Worm (Caenorhabditis elegans) whole organism, L4/young adult: ENCODE data around the gene C17A2.2.
"Not testable (repeated sequence)": the region's sequence is repeated elsewhere in the genome, so short reads cannot be mapped to it uniquely, and the experiment has no call there.

Experiments used
- W03F9.2 ChIP-seq: fragments of 150-350 bp; optimal IDR thresholded peaks from 2 replicates; lab custom pipeline; 2014; ENCODE audit warnings: missing biosample characterization, missing genetic modification characterization
- dao-5 ChIP-seq: sonication (generic microtip); optimal IDR thresholded peaks from 2 replicates; lab custom pipeline; 2016; ENCODE audit warnings: missing genotype, missing genetic modification characterization, moderate library complexity, missing compliant biosample characterization
- him-1 ChIP-seq: sonication (generic microtip); optimal IDR thresholded peaks from 2 replicates; lab custom pipeline; 2016; ENCODE audit warnings: missing genotype, missing genetic modification reagents, missing genetic modification characterization, missing compliant biosample characterization

The C17A2.2 gene

DNA sequence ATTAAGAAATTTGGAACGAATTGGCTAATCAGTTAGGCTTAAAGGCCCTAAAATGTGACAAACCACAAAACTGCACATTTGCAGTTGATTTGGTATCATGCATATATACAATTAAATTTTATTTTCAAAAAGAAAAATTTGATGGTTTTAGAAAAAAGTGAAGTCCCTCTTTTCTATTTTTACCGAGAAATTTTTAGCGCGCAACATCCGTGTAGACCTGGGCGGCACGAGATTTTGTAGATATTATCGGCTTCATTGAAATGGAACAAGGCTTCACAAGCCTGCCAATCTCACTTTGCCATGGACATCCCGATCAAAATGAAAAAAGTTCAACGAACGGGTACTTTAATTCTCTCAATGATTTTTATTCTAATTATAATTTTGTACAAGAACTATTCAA lies at the start of gene C17A2.2:
C17A2.2 (plus strand) TSS at position 301 of the 400 bp plus-strand sequence.
- no peak for TF ChIP-seq him-1
- TF ChIP-seq W03F9.2: no peak
- TF ChIP-seq dao-5: no peak

DNA sequence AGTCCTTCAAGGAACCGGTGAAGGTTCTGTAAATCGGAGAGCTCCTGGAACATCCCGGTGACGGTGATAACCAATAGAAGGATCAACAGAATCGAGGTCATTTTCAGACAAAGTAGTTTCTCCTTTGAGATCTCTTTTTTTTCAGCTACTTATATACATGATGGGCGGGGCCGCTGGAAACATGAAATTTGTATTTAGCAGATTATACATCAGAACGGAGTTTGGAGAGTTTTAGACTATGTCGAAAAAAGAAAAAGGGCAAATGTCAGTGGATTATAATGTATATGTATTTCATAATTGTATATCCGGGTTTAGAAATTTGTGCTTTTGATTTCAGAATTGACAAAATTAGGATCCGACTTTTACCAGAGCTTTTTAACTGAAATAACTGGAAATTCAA lies 42.9 kb upstream of the C17A2.2 start, which contains the start of gene ins-32:
ins-32 (minus strand) TSS at position 101 of the 400 bp plus-strand sequence.
- TF ChIP-seq dao-5 (no peak), him-1 (no peak), W03F9.2 (no peak)

DNA sequence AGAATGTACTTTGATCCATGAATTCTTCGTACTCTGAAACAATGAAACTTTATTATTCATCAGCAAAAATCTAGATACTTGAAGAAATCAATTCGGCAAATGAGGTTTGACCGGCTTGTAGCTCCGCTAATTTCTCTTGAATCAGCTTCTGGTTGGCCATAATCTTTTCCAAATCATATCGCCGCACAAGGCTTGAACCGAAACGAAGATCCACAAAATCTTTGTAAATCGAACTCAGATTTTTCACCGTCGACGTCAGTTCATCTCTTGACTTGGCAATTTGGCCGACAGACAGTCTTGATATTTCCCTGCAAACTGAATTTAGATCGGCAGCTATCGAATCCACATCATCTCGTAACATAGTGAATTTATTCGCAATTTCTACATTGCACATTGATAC lies 40.6 kb upstream of the C17A2.2 start:
- TF ChIP-seq him-1: no peak
- no peak for TF ChIP-seq W03F9.2
- TF ChIP-seq dao-5: no peak

DNA sequence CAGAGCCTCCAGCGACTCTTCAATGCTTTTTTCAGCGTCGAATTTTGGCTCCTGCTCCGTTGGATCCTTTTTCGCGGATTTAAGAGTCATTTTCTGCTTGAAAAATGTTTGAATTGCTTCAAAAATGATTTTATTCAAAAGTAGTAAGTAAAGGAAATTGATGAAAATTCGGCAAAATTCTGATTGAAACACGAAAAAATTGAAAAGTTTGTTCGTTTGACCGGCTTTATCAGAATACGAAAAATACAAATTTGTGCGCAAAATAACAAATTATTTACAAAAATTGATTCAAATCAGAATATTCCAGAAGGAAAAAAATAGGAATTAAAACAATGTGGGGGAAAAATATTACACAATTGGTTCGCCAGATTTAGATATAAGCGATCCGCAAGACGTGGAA lies 39.2 kb upstream of the C17A2.2 start, which contains the start of gene F54D10.4:
F54D10.4 (minus strand) TSS at position 101 of the 400 bp plus-strand sequence.
- no peak for TF ChIP-seq him-1
- no peak for TF ChIP-seq W03F9.2
- TF ChIP-seq dao-5: no peak

DNA sequence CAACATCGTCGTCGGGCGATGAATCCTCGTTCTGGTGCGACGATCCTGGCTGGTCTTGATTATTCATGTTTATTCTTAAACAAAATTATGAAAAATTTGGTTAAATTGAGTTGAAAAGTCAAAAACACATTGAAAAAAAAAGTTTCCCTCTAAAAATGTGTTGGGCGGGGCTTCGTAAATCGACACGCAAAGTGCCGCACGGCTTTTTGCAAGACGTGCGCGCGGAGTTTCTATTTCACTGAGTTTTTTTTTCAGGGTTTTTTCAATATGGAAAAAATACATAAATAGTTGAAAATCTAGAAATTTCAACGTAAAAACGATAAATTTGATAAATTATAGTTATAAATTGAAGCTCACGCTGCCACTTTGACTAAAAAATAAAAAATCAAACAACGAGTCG lies 38.0 kb upstream of the C17A2.2 start, which contains the start of gene F54D10.5:
F54D10.5 (minus strand) TSS at position 74 of the 400 bp plus-strand sequence.
- TF ChIP-seq dao-5: no peak
- no peak for TF ChIP-seq him-1
- peak; percentile 83 for TF ChIP-seq W03F9.2

DNA sequence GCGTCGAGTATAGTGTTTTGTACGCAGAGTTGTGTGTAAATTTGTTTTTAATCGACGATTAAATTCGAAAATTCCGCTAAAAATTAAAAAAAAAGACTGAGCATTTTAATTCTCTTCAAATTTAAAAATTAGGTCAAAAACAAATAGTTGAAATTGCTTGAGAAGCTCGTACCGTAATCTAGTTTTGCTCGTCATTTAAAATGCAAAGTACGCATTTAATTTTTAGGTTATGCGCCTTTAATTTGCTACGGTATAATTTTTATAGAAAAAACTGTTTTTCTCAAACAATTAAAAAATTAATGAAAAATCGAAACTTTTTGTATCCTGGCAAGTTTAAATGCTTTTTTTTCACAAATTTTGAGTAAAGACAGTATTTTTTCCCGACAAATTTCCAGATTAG lies 37.5 kb upstream of the C17A2.2 start:
- no peak for TF ChIP-seq W03F9.2

DNA sequence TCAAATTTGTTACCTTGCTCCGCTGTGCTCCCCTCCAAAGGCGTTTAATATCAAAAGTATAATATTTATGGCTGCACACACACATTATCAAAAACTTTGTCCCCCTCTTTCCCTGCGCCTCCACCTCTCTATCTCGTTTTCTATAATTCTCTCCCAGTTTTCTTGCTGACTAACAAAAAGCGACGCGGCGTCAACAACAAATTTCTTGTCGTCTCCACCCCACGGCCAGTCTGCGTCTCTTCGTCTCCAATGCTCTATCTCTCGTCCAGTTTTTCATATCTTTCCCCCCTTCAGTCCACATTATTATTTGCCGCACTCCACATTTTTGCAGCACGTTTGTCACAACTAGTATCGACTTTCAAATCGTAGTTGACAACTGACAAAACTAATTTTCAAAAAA lies 35.6 kb upstream of the C17A2.2 start:
- TF ChIP-seq him-1: no peak
- TF ChIP-seq W03F9.2: no peak
- no peak for TF ChIP-seq dao-5

DNA sequence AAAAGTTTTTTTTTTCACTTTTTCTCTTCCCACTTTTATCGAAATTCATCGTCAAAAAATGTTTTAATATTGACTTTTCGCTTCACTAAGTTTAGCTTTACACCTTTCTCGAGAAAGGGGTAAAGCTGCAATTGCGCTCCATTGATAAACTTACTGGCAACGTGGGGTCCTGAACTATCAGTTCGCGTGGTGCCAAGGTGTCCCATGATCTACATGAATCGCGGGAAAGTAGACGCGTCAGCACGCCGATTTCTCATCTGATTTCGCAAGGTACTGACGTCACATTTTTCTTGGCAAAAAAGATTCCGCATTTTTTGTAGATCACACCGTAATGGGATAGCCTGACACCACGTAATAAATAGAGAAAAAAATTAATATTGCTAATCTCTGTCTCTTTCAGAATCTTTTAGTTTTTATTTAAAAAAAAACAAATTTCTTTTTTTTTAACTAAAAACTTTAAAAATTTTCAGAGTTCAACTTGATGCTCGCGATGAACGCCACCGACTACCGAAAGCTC lies 34.3 kb upstream of the C17A2.2 start, which contains the start of gene lido-15:
lido-15 (plus strand) TSS at position 467 of the 517 bp plus-strand sequence.
- TF ChIP-seq him-1 (no peak), W03F9.2 (no peak)

DNA sequence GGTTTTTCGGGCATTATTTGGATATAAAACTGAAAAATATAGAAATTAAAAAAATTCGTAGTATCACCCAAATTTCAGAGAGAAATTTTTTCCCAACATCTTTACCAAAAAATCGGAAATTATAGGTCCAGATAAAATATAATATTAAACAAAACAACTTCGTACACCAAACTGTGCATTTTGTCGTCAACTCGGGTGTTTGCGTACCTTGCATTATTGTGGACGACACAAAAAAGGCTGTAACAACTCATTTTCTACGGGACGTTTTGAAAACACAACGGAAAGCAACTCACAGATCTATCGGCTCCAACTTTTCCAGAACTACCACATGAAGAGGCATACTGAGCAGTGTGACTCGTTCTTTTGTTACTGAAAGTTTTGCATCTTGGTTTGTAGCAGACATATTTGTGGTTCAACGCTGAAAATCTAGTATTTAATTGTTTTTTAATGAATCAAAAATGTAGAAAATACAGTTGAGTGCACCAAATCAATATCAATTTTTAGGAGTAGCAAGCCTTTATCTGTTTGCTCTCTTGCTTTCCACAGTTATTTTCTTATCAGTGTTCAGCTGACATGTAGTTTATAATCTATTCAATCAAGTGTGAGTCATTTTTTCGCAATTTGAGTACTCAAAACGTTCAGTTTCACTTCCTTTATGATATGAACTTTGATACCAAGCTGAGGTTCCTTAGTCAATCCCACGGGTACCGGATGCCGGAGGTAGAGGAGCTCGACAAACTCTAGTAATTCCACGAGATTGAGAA lies 30.5 kb upstream of the C17A2.2 start:
- TF ChIP-seq W03F9.2 (no peak), dao-5 (no peak), him-1 (no peak)

DNA sequence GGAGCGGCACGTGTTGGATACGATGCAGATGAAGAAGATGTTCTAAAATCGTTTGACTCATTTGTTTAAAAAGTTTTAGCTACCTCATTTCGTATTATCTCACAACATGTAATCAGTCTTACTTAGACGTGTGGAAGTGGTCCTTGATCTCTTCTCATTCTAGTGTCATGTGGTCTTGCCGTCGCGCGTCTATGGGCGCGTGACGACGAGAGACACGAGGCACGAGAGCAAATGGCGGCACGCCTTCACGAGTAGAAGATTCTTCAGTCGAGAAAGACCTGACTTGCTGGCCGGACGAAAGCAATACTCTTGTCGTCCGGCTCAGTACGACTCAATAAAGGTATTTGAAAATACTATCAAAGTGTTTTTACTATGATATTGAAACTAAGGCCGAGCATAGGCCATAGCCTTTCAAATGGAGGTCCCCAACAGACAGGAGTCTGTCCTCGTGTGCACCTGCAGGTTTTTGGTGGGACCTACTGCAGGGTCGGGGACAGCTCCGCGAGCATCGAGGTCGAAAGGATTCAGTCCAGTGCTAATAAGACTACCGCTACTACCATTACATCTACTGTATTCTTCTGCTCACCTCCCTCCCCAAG lies 29.8 kb upstream of the C17A2.2 start, which contains the start of gene fbxa-24:
fbxa-24 (plus strand) TSS at position 276 of the 599 bp plus-strand sequence.
- not testable (repeated sequence) for TF ChIP-seq dao-5, W03F9.2, him-1

DNA sequence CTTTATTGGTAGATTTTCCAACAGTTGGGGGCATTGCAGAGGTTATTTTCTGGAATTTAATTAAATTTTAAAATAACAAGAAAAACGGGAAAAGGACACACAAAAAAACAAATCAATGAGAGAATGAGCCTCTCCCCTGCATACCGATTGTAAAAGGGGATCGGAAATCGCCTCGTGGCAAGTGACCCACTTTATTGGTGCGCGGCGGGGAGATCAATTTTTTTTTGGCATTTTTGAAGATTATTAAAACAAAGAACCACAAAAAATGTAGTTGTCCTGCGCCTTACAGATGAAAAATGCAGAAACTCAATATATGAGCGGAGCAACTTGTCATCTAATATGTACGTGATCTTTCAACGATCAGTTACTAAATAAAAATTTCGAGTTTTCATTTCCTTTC lies 24.9 kb upstream of the C17A2.2 start, which contains the start of gene F54D10.7:
F54D10.7 (minus strand) TSS at position 49 of the 400 bp plus-strand sequence.
- TF ChIP-seq dao-5: no peak
- TF ChIP-seq W03F9.2: no peak
- TF ChIP-seq him-1: no peak

DNA sequence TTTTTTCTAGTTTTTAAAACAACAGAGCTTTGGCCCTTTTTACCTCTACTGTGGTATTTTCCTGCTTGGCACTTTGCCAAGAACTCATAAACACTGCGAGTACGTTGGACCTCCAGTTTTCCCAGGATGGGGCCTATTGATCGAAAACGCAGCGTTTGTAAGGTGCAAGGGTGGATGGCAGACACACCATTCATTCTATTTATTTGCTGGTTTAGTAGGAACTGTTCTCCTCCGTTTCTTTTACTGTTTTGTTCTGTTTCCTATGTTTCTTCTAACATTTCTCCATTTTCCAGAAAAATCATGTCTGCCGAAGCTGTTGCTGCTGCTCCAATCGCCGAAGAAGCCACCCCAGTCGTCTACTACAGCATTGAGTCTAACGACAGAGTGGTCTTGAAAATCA lies 22.3 kb upstream of the C17A2.2 start, which contains the start of gene skr-15:
skr-15 (plus strand) TSS at position 301 of the 400 bp plus-strand sequence.
- no peak for TF ChIP-seq dao-5
- no peak for TF ChIP-seq W03F9.2
- TF ChIP-seq him-1: no peak

DNA sequence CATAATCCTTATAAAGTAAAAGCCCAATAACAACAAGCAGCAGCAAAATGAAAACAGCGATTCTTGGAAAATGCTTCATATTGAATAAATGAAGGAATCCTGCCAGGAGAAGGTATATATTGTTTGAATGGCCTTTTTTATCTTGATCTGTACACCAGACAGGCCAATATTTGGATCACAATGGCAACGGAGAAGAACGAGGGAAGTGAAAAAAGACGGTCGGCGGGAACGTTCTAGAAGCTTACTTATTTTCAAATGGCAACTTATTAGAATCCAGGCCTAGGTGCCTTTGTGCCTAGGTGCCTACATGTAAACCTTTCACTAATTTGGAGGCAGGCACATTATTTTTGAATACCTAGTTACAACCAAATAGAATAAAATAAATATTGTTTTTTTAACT lies 18.3 kb upstream of the C17A2.2 start, which contains the start of gene F54D10.8:
F54D10.8 (minus strand) TSS at position 101 of the 400 bp plus-strand sequence.
- TF ChIP-seq him-1 (no peak), W03F9.2 (no peak)

DNA sequence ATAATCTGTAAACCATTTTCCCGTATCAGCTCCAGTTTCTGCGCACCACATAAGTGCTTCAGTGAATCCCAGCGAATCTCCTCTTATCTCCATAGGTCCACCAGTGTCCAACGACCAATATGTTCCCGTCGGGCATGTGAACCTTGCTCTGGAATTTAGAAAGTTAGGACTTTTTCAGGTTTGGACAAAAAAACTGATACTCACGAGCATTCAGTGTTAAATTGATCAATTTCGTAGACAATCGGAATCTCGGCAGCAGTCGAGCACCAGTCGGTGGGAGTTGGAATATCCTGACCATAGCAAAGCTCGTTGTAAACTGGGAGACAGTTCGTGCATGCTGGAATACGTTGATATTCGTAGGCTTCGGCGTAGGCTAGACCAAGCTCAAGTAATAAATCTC lies 16.5 kb upstream of the C17A2.2 start:
- TF ChIP-seq him-1: no peak

DNA sequence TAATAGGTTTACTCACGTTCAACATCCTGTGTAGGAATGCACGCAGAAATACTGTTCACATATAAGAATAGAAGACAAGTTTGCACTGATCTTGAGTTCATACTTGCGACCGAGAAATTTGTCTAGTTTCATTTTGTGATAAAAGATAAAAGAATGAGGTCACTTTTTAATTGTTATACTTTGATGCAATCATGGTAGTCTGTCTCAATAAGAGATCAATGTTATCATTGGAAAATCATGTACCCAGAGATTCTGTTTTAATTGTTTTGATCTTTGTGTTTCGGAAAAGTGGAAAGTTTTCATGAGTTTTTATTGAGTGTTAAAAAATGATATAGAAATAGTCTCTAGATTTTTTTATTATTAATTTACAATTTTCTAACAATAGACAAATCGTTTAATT lies 13.7 kb upstream of the C17A2.2 start, which contains the start of gene F54D10.9:
F54D10.9 (minus strand) TSS at position 101 of the 400 bp plus-strand sequence.
- TF ChIP-seq him-1 (no peak), W03F9.2 (no peak), dao-5 (no peak)

DNA sequence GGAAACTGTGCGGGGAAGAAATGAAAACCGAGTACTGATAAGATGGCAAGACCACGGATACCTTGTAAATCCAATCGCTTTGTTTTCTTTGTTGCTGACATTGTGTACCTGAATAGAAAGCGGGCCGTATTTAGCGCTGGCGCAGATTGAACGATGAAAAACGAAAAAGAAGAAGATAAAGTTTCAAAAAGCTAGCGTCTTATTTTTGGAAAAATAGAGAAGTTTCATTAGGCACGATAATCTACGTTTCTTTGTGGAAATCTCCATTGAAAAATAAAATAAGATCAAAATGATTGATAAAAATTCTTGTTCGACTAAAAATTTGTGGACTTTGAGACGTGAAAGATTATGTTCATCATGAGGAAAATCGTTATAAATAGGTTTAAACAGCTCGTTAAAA lies 10.2 kb upstream of the C17A2.2 start, which contains the start of gene oac-4:
oac-4 (minus strand) TSS at position 101 of the 400 bp plus-strand sequence.
- TF ChIP-seq dao-5 (no peak), him-1 (no peak), W03F9.2 (no peak)
